Fruit fly (Drosophila melanogaster) whole organism, prepupa: ENCODE data around the gene CG31038.

Experiments
- CG11902 ChIP-seq: fragments of 200-800 bp; sonication (Bioruptor generic); optimal IDR thresholded peaks from 3 replicates; lab custom pipeline; 2016; ENCODE audit warnings: missing biosample characterization, missing genetic modification characterization
- Hr39 ChIP-seq: fragments of 200-800 bp; sonication (Bioruptor generic); optimal IDR thresholded peaks from 2 replicates; lab custom pipeline; 2016; ENCODE audit warnings: missing biosample characterization, missing genetic modification characterization
- OdsH ChIP-seq: fragments of 200-800 bp; sonication (Bioruptor generic); optimal IDR thresholded peaks from 3 replicates; lab custom pipeline; 2016; ENCODE audit warnings: missing biosample characterization, missing genetic modification characterization
- achi ChIP-seq: fragments of 200-800 bp; sonication (Bioruptor generic); optimal IDR thresholded peaks from 3 replicates; lab custom pipeline; 2016; ENCODE audit warnings: missing biosample characterization, missing genetic modification characterization
- cyc ChIP-seq: fragments of 200-800 bp; sonication (Bioruptor generic); optimal IDR thresholded peaks from 3 replicates; lab custom pipeline; 2016; ENCODE audit warnings: missing biosample characterization, missing genetic modification characterization
- lz ChIP-seq: fragments of 200-800 bp; sonication (Bioruptor generic); optimal IDR thresholded peaks from 3 replicates; lab custom pipeline; 2016; ENCODE audit warnings: missing biosample characterization, missing genetic modification characterization
- svp ChIP-seq: fragments of 200-800 bp; sonication (Bioruptor generic); peaks from one replicate; lab custom pipeline; 2016; ENCODE audit warnings: missing biosample characterization, missing genetic modification characterization
- topi ChIP-seq: fragments of 200-800 bp; sonication (Bioruptor generic); optimal IDR thresholded peaks from 3 replicates; lab custom pipeline; 2016; ENCODE audit warnings: missing biosample characterization, missing genetic modification characterization

DNA sequence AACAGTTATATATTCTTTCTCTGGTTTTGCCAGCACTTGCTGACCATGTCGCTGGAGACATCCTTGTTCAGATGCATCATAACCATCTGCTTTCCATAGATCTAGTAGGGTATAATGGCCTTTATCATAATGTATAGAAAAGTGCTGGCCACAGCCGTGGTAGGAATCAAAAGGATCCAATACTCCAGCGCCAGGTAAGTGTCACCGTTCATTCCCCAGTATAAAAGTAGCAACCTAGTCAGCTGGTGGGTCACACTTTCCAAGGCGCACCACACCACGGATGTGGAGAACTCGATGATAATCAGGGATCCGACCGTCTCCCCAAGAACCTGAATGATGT lies 41.2 kb upstream of the CG31038 start, which contains the start of gene Prtl99C:
- TF ChIP-seq topi, result no peak
- TF ChIP-seq svp (GFP tag; lab: Kevin White, UChicago), result no peak
- TF ChIP-seq OdsH (GFP tag; lab: Kevin White, UChicago), result no peak
- TF ChIP-seq CG11902 (GFP tag; lab: Kevin White, UChicago), result no peak
- TF ChIP-seq cyc (GFP tag; lab: Kevin White, UChicago), result no peak
- TF ChIP-seq achi (GFP tag; lab: Kevin White, UChicago), result no peak
- TF ChIP-seq lz (GFP tag; lab: Kevin White, UChicago), result no peak
- TF ChIP-seq Hr39 (GFP tag; lab: Kevin White, UChicago), result no peak
